Worm (Caenorhabditis elegans) whole organism, L2 larva: ENCODE results near the gene AH6.3.

Experiments
- C34F6.9 ChIP-seq: fragments of 150-350 bp; optimal IDR thresholded peaks from 2 replicates; lab custom pipeline; 2014; ENCODE audit warnings: missing biosample characterization, missing genetic modification characterization
- F13H6.1 ChIP-seq: sonication (generic microtip); optimal IDR thresholded peaks from 2 replicates; lab custom pipeline; 2016; ENCODE audit warnings: missing genetic modification characterization, missing compliant biosample characterization
- R02D3.7 ChIP-seq: fragments of 150-350 bp; optimal IDR thresholded peaks from 2 replicates; lab custom pipeline; 2014; ENCODE audit warnings: missing biosample characterization, missing genetic modification characterization
- Y55F3AM.14 ChIP-seq: fragments of 200-800 bp; sonication (Bioruptor generic); optimal IDR thresholded peaks from 2 replicates; lab custom pipeline; 2018; ENCODE audit warnings: mild to moderate bottlenecking, missing genetic modification characterization, missing compliant biosample characterization
- alr-1 ChIP-seq: fragments of 150-350 bp; optimal IDR thresholded peaks from 2 replicates; lab custom pipeline; 2014; ENCODE audit warnings: missing biosample characterization, missing genetic modification characterization
- ceh-16 ChIP-seq: fragments of 150-350 bp; optimal IDR thresholded peaks from 2 replicates; lab custom pipeline; 2014; ENCODE audit warnings: missing biosample characterization, missing genetic modification characterization
- ceh-82 ChIP-seq: fragments of 150-350 bp; optimal IDR thresholded peaks from 2 replicates; lab custom pipeline; 2014; ENCODE audit warnings: missing biosample characterization, missing genetic modification characterization
- dmd-4 ChIP-seq: sonication (generic microtip); optimal IDR thresholded peaks from 2 replicates; lab custom pipeline; 2017; ENCODE audit warnings: missing biosample characterization, missing genetic modification characterization
- egl-27 ChIP-seq: sonication (generic microtip); optimal IDR thresholded peaks from 3 replicates; lab custom pipeline; 2017; ENCODE audit warnings: missing biosample characterization, missing genetic modification reagents, missing genetic modification characterization
- elt-3 ChIP-seq: sonication (generic microtip); optimal IDR thresholded peaks from 2 replicates; lab custom pipeline; 2017; ENCODE audit warnings: missing biosample characterization, missing genetic modification characterization
- fos-1 ChIP-seq: fragments of 150-350 bp; optimal IDR thresholded peaks from 2 replicates; lab custom pipeline; 2014; ENCODE audit warnings: missing biosample characterization, missing genetic modification characterization
- lin-11 ChIP-seq: fragments of 150-350 bp; sonication (generic microtip); optimal IDR thresholded peaks from 2 replicates; lab custom pipeline; 2014; ENCODE audit warnings: missing biosample characterization, missing genetic modification characterization, inconsistent platforms, mixed read lengths
- lin-13 ChIP-seq: fragments of 150-350 bp; optimal IDR thresholded peaks from 2 replicates; lab custom pipeline; 2014; ENCODE audit warnings: missing biosample characterization, missing genetic modification reagents, missing genetic modification characterization
- lin-39 ChIP-seq: fragments of 150-350 bp; optimal IDR thresholded peaks from 2 replicates; lab custom pipeline; 2014; ENCODE audit warnings: missing biosample characterization, missing genetic modification reagents, missing genetic modification characterization
- lsy-2 ChIP-seq, 2 experiments: fragments of 150-350 bp in 1 of 2; sonication (generic microtip) in 1 of 2; optimal IDR thresholded peaks; 2 replicates each; lab custom pipeline; 2014 to 2017; ENCODE audit warnings: missing biosample characterization in 2 of 2, missing genetic modification characterization in 2 of 2
- mbf-1 ChIP-seq: sonication (generic microtip); optimal IDR thresholded peaks from 2 replicates; lab custom pipeline; 2017; ENCODE audit warnings: missing biosample characterization, missing genetic modification characterization
- mdl-1 ChIP-seq, 2 experiments: fragments of 150-350 bp in 1 of 2; sonication (generic microtip) in 1 of 2; optimal IDR thresholded peaks; 2 replicates each; lab custom pipeline; 2017; ENCODE audit warnings: missing biosample characterization in 2 of 2, missing genetic modification characterization in 2 of 2
- nhr-10 ChIP-seq: sonication (generic microtip); optimal IDR thresholded peaks from 2 replicates; lab custom pipeline; 2017; ENCODE audit warnings: missing biosample characterization, missing genetic modification characterization
- nhr-21 ChIP-seq: fragments of 150-350 bp; optimal IDR thresholded peaks from 2 replicates; lab custom pipeline; 2014; ENCODE audit warnings: missing biosample characterization, missing genetic modification characterization
- nhr-23 ChIP-seq: fragments of 150-350 bp; optimal IDR thresholded peaks from 2 replicates; lab custom pipeline; 2014; ENCODE audit warnings: missing biosample characterization, missing genetic modification reagents, missing genetic modification characterization
- nhr-237 ChIP-seq: fragments of 150-350 bp; optimal IDR thresholded peaks from 2 replicates; lab custom pipeline; 2014; ENCODE audit warnings: missing biosample characterization, missing genetic modification characterization
- nhr-25 ChIP-seq: fragments of 150-350 bp; sonication (generic microtip); optimal IDR thresholded peaks from 3 replicates; lab custom pipeline; 2014; ENCODE audit warnings: missing biosample characterization, missing genetic modification characterization
- nhr-6 ChIP-seq: fragments of 150-350 bp; optimal IDR thresholded peaks from 2 replicates; lab custom pipeline; 2014; ENCODE audit warnings: missing biosample characterization, missing genetic modification characterization
- nhr-77 ChIP-seq: fragments of 150-350 bp; optimal IDR thresholded peaks from 2 replicates; lab custom pipeline; 2014; ENCODE audit warnings: missing biosample characterization, missing genetic modification characterization
- peb-1 ChIP-seq: fragments of 150-350 bp; optimal IDR thresholded peaks from 2 replicates; lab custom pipeline; 2014; ENCODE audit warnings: missing biosample characterization, missing genetic modification characterization
- sem-4 ChIP-seq: fragments of 150-350 bp; optimal IDR thresholded peaks from 2 replicates; lab custom pipeline; 2014; ENCODE audit warnings: missing biosample characterization, missing genetic modification reagents, missing genetic modification characterization
- skn-1 ChIP-seq: sonication (generic microtip); optimal IDR thresholded peaks from 2 replicates; lab custom pipeline; 2017; ENCODE audit warnings: missing biosample characterization, missing genetic modification characterization
- sma-3 ChIP-seq: sonication (generic microtip); optimal IDR thresholded peaks from 2 replicates; lab custom pipeline; 2016; ENCODE audit warnings: missing genetic modification reagents, missing genetic modification characterization, missing compliant biosample characterization
- sma-9 ChIP-seq, 2 experiments: fragments of 150-350 bp in 1 of 2; sonication (generic microtip) in 1 of 2; optimal IDR thresholded peaks; 2 replicates each; lab custom pipeline; 2014 to 2016; ENCODE audit warnings: missing genetic modification characterization in 2 of 2, mild to moderate bottlenecking in 1 of 2, missing biosample characterization in 1 of 2, missing compliant biosample characterization in 1 of 2, missing genetic modification reagents in 1 of 2, moderate library complexity in 1 of 2
- snpc-4 ChIP-seq: fragments of 150-350 bp; optimal IDR thresholded peaks from 2 replicates; lab custom pipeline; 2014; ENCODE audit warnings: missing biosample characterization, missing genetic modification characterization
- unc-55 ChIP-seq: fragments of 150-350 bp; sonication (generic microtip); optimal IDR thresholded peaks from 3 replicates; lab custom pipeline; 2014; ENCODE audit warnings: missing biosample characterization, missing genetic modification reagents, missing genetic modification characterization
- unc-62 ChIP-seq: fragments of 150-350 bp; optimal IDR thresholded peaks from 2 replicates; lab custom pipeline; 2014; ENCODE audit warnings: missing biosample characterization, missing genetic modification reagents, missing genetic modification characterization
- zag-1 ChIP-seq: fragments of 150-350 bp; optimal IDR thresholded peaks from 2 replicates; lab custom pipeline; 2014; ENCODE audit warnings: missing biosample characterization, missing genetic modification characterization
- ztf-4 ChIP-seq: fragments of 150-350 bp; optimal IDR thresholded peaks from 2 replicates; lab custom pipeline; 2014; ENCODE audit warnings: missing biosample characterization, missing genetic modification characterization

Gene AH6.3

ce11 chrII:9551536-9551935 lies 32.7 kb downstream of the AH6.3 start, which contains the start of gene F35H8.12:
Gene F35H8.12 (plus strand): TSS chrII:9551836.
- no peak for TF ChIP-seq C34F6.9 (tag; lab: Kevin White, UChicago)
- no peak for TF ChIP-seq elt-3
- TF ChIP-seq ceh-82 (tag; lab: Kevin White, UChicago): no peak
- no peak for TF ChIP-seq fos-1
- TF ChIP-seq sma-9 (GFP tag; optimal IDR thresholded peaks at IDR 0.05; lab: Kevin White, UChicago): no peak
- no peak for TF ChIP-seq sma-9 (tag; optimal IDR thresholded peaks at IDR 0.05; lab: Kevin White, UChicago)
- no peak for TF ChIP-seq unc-55
- no peak for TF ChIP-seq lin-39 (tag; lab: Kevin White, UChicago)
- no peak for TF ChIP-seq Y55F3AM.14 (GFP tag; lab: Kevin White, UChicago)
- TF ChIP-seq mdl-1 (tag; optimal IDR thresholded peaks at IDR 0.05; lab: Kevin White, UChicago): no peak

ce11 chrII:9553179-9553578 lies 34.3 kb downstream of the AH6.3 start, which contains the start of gene F35H8.1:
Gene F35H8.1 (minus strand): TSS chrII:9553279.
- TF ChIP-seq sem-4 (tag; lab: Kevin White, UChicago) (no peak), egl-27 (tag; lab: Kevin White, UChicago) (no peak), nhr-10 (tag; lab: Kevin White, UChicago) (no peak), snpc-4 (tag; lab: Kevin White, UChicago) (no peak), mbf-1 (no peak), nhr-21 (tag; lab: Kevin White, UChicago) (no peak), alr-1 (tag; lab: Kevin White, UChicago) (no peak), ceh-16 (tag; lab: Kevin White, UChicago) (no peak), ztf-4 (tag; lab: Kevin White, UChicago) (no peak), unc-62 (GFP tag; lab: Kevin White, UChicago) (no peak), F13H6.1 (tag; lab: Kevin White, UChicago) (no peak), dmd-4 (no peak), C34F6.9 (tag; lab: Kevin White, UChicago) (no peak), nhr-23 (no peak), zag-1 (tag; lab: Kevin White, UChicago) (no peak), lin-11 (tag; lab: Kevin White, UChicago) (no peak)

- TF ChIP-seq lin-11 (tag; lab: Kevin White, UChicago) (no peak), lsy-2 (tag; optimal IDR thresholded peaks at IDR 0.05; lab: Kevin White, UChicago) (no peak), sma-9 (GFP tag; optimal IDR thresholded peaks at IDR 0.05; lab: Kevin White, UChicago) (no peak), sma-9 (tag; optimal IDR thresholded peaks at IDR 0.05; lab: Kevin White, UChicago) (no peak), nhr-25 (tag; lab: Kevin White, UChicago) (peak; percentile 82), nhr-6 (no peak), peb-1 (tag; lab: Kevin White, UChicago) (no peak), skn-1 (tag; lab: Kevin White, UChicago) (no peak), nhr-77 (tag; lab: Kevin White, UChicago) (no peak), nhr-21 (tag; lab: Kevin White, UChicago) (peak; percentile 34), nhr-23 (no peak), lin-13 (GFP tag; lab: Kevin White, UChicago) (no peak), sma-3 (peak; percentile 18), mdl-1 (tag; optimal IDR thresholded peaks at IDR 0.05; lab: Kevin White, UChicago) (no peak)
These were observed 36.2 kb downstream of the AH6.3 start, which contains the start of gene F35H8.2 for ce11 chrII:9554925-9555553. Gene F35H8.2 (plus strand): TSS chrII:9555503.

ce11 chrII:9556582-9556981 lies 37.7 kb downstream of the AH6.3 start:
- no peak for TF ChIP-seq R02D3.7
- TF ChIP-seq nhr-237 (tag; lab: Kevin White, UChicago): no peak
